Worm (Caenorhabditis elegans) whole organism, L4 larva: Measurements from ENCODE around the gene F53F1.6.
A peak's percentile ranks its signal among the peaks of the same experiment; 100 is the strongest.

Experiments used
- F37D6.2 ChIP-seq: sonication (generic microtip); optimal IDR thresholded peaks from 2 replicates; lab custom pipeline; 2016; ENCODE audit warnings: mild to moderate bottlenecking, missing genetic modification characterization, missing compliant biosample characterization
- F44E2.7 ChIP-seq: fragments of 200-800 bp; sonication (Bioruptor generic); IDR thresholded peaks from 2 replicates; pipeline ENCODE4 v2.1.2; 2022; ENCODE audit warnings: missing genetic modification characterization, missing compliant biosample characterization
- F49E8.2 ChIP-seq: sonication (generic microtip); optimal IDR thresholded peaks from 2 replicates; lab custom pipeline; 2016; ENCODE audit warnings: missing compliant biosample characterization, mild to moderate bottlenecking, missing genetic modification characterization, borderline replicate concordance
- R02D3.7 ChIP-seq: fragments of 150-350 bp; sonication (generic microtip); optimal IDR thresholded peaks from 3 replicates; lab custom pipeline; 2014; ENCODE audit warnings: missing biosample characterization, missing genetic modification characterization
- T20F7.1 ChIP-seq: fragments of 200-800 bp; sonication (Bioruptor generic); optimal IDR thresholded peaks from 2 replicates; lab custom pipeline; 2018; ENCODE audit warnings: mild to moderate bottlenecking, missing genetic modification characterization, missing compliant biosample characterization
- Y105C5A.15 ChIP-seq: fragments of 200-800 bp; sonication (Bioruptor generic); IDR thresholded peaks from 2 replicates; pipeline ENCODE4 v1.3.6; 2022; ENCODE audit warnings: missing genetic modification characterization, missing compliant biosample characterization
- Y48G9A.11 ChIP-seq: fragments of 200-800 bp; sonication (Bioruptor generic); IDR thresholded peaks from 2 replicates; pipeline ENCODE4 v1.3.6; 2022; ENCODE audit warnings: missing genetic modification reagents, missing genetic modification characterization, missing compliant biosample characterization
- aha-1 ChIP-seq: fragments of 150-350 bp; peaks from one replicate; lab custom pipeline; 2014; ENCODE audit warnings: missing biosample characterization, missing genetic modification characterization
- arid-1 ChIP-seq: fragments of 200-800 bp; sonication (Bioruptor generic); conservative IDR thresholded peaks from 2 replicates; pipeline ENCODE4 v1.3.6; 2022; ENCODE audit warnings: missing genetic modification reagents, missing genetic modification characterization, missing compliant biosample characterization
- ceh-32 ChIP-seq: sonication (generic microtip); optimal IDR thresholded peaks from 2 replicates; lab custom pipeline; 2016; ENCODE audit warnings: mild to moderate bottlenecking, missing genetic modification characterization, missing compliant biosample characterization; ENCODE audit not compliant: poor library complexity
- dmd-6 ChIP-seq: fragments of 200-800 bp; sonication (Bioruptor generic); IDR thresholded peaks from 2 replicates; pipeline ENCODE4 v1.3.6; 2022; ENCODE audit warnings: missing genetic modification reagents, missing genetic modification characterization, missing compliant biosample characterization
- dmd-8 ChIP-seq: fragments of 200-800 bp; sonication (Bioruptor generic); IDR thresholded peaks from 2 replicates; pipeline ENCODE4 v1.3.6; 2022; ENCODE audit warnings: missing genetic modification characterization, missing compliant biosample characterization
- duxl-1 ChIP-seq: sonication (generic microtip); optimal IDR thresholded peaks from 2 replicates; lab custom pipeline; 2016; ENCODE audit warnings: mild to moderate bottlenecking, missing genetic modification characterization, moderate library complexity, missing compliant biosample characterization; ENCODE audit not compliant: poor library complexity
- dve-1 ChIP-seq: sonication (generic microtip); optimal IDR thresholded peaks from 2 replicates; lab custom pipeline; 2017; ENCODE audit warnings: antibody characterized with exemption, mild to moderate bottlenecking, missing genetic modification characterization, missing compliant biosample characterization; ENCODE audit not compliant: insufficient read depth
- egl-27 ChIP-seq: sonication (generic microtip); optimal IDR thresholded peaks from 3 replicates; lab custom pipeline; 2017; ENCODE audit warnings: missing biosample characterization, missing genetic modification reagents, missing genetic modification characterization
- hlh-11 ChIP-seq: fragments of 200-800 bp; sonication (Bioruptor generic); optimal IDR thresholded peaks from 2 replicates; lab custom pipeline; 2018; ENCODE audit warnings: mild to moderate bottlenecking, missing genetic modification characterization, missing compliant biosample characterization
- hlh-30 ChIP-seq: sonication (generic microtip); optimal IDR thresholded peaks from 2 replicates; lab custom pipeline; 2017; ENCODE audit warnings: antibody characterized with exemption, mild to moderate bottlenecking, missing genetic modification characterization, missing compliant biosample characterization; ENCODE audit not compliant: insufficient read depth
- lim-7 ChIP-seq: fragments of 200-800 bp; sonication (Bioruptor generic); IDR thresholded peaks from 2 replicates; pipeline ENCODE4 v1.3.6; 2022; ENCODE audit warnings: missing genetic modification characterization, missing compliant biosample characterization
- lir-3 ChIP-seq: sonication (generic microtip); optimal IDR thresholded peaks from 2 replicates; lab custom pipeline; 2016; ENCODE audit warnings: mild to moderate bottlenecking, missing genetic modification characterization, missing compliant biosample characterization
- lsy-2 ChIP-seq, 2 experiments: fragments of 150-350 bp in 1 of 2; sonication (generic microtip) in 1 of 2; optimal IDR thresholded peaks; 2 replicates each; lab custom pipeline; 2014 to 2017; ENCODE audit warnings: missing biosample characterization in 2 of 2, missing genetic modification characterization in 2 of 2
- mep-1 ChIP-seq: fragments of 150-350 bp; sonication (generic microtip); optimal IDR thresholded peaks from 3 replicates; lab custom pipeline; 2014; ENCODE audit warnings: missing biosample characterization, missing genetic modification characterization
- mes-2 ChIP-seq: sonication (generic microtip); optimal IDR thresholded peaks from 2 replicates; lab custom pipeline; 2016; ENCODE audit warnings: missing genotype, mild to moderate bottlenecking, missing genetic modification characterization, missing compliant biosample characterization; ENCODE audit not compliant: poor library complexity, severe bottlenecking
- mxl-2 ChIP-seq: fragments of 200-800 bp; sonication (Bioruptor generic); conservative IDR thresholded peaks from 2 replicates; pipeline ENCODE4 v1.3.6; 2022; ENCODE audit warnings: missing genetic modification reagents, missing genetic modification characterization, missing compliant biosample characterization
- nhr-11 ChIP-seq: fragments of 150-350 bp; optimal IDR thresholded peaks from 2 replicates; lab custom pipeline; 2014; ENCODE audit warnings: missing biosample characterization, missing genetic modification characterization
- nhr-28 ChIP-seq: fragments of 150-350 bp; optimal IDR thresholded peaks from 2 replicates; lab custom pipeline; 2014; ENCODE audit warnings: missing biosample characterization, missing genetic modification characterization
- nhr-42 ChIP-seq: fragments of 200-800 bp; sonication (Bioruptor generic); IDR thresholded peaks from 2 replicates; pipeline ENCODE4 v1.3.6; 2022; ENCODE audit warnings: missing genetic modification characterization, missing compliant biosample characterization
- nhr-77 ChIP-seq: fragments of 150-350 bp; optimal IDR thresholded peaks from 2 replicates; lab custom pipeline; 2014; ENCODE audit warnings: missing biosample characterization, missing genetic modification characterization
- pha-4 ChIP-seq, 2 experiments: fragments of 150-350 bp in 1 of 2; fragments of 200-800 bp in 1 of 2; sonication (Bioruptor generic) in 1 of 2; IDR thresholded peaks in 1 of 2; optimal IDR thresholded peaks in 1 of 2; 2 replicates each; pipeline versions ENCODE4 v1.3.6 to Lab custom; 2014 to 2022; ENCODE audit warnings: missing genetic modification characterization in 2 of 2, missing genetic modification reagents in 2 of 2, missing biosample characterization in 1 of 2, missing compliant biosample characterization in 1 of 2
- pqm-1 ChIP-seq: sonication (generic microtip); optimal IDR thresholded peaks from 2 replicates; lab custom pipeline; 2017; ENCODE audit warnings: missing biosample characterization, missing genetic modification characterization
- skn-1 ChIP-seq: fragments of 150-350 bp; optimal IDR thresholded peaks from 2 replicates; lab custom pipeline; 2014; ENCODE audit warnings: missing biosample characterization, missing genetic modification characterization
- spr-1 ChIP-seq: sonication (generic microtip); optimal IDR thresholded peaks from 2 replicates; lab custom pipeline; 2016; ENCODE audit warnings: mild to moderate bottlenecking, missing genetic modification characterization, missing compliant biosample characterization
- zfp-3 ChIP-seq: fragments of 200-800 bp; sonication (Bioruptor generic); conservative IDR thresholded peaks from 2 replicates; pipeline ENCODE4 v1.3.6; 2022; ENCODE audit warnings: missing genetic modification reagents, missing genetic modification characterization, missing compliant biosample characterization

The F53F1.6 gene

ce11 chrV:13409089-13409488 lies 8.3 kb downstream of the F53F1.6 start (continued):
- TF ChIP-seq F37D6.2 (tag; lab: Kevin White, UChicago) = no peak
- TF ChIP-seq aha-1 (tag; lab: Kevin White, UChicago) = peak; percentile 70
- peak in 1 of 2 experiments; percentile 31 for TF ChIP-seq lsy-2 (tag; optimal IDR thresholded peaks at IDR 0.05; lab: Kevin White, UChicago)

ce11 chrV:13408440-13408839 lies 9.0 kb downstream of the F53F1.6 start:
- TF ChIP-seq lim-7 (GFP tag; lab: Robert Waterston, UW) (no peak), aha-1 (tag; lab: Kevin White, UChicago) (peak; percentile 94), egl-27 (tag; lab: Kevin White, UChicago) (no peak), R02D3.7 (tag; lab: Kevin White, UChicago) (no peak), spr-1 (tag; lab: Kevin White, UChicago) (no peak), F44E2.7 (GFP tag; lab: Robert Waterston, UW) (no peak), nhr-11 (tag; lab: Kevin White, UChicago) (no peak), arid-1 (GFP tag; lab: Robert Waterston, UW) (no peak), duxl-1 (tag; lab: Kevin White, UChicago) (peak; percentile 1), lir-3 (tag; lab: Kevin White, UChicago) (no peak), nhr-77 (tag; lab: Kevin White, UChicago) (no peak)

ce11 chrV:13407913-13408312 lies 9.5 kb downstream of the F53F1.6 start, which contains the start of gene F53F1.3:
TSS of gene F53F1.3 (plus strand) at chrV:13408242.
- TF ChIP-seq dmd-8 (GFP tag; lab: Robert Waterston, UW) (no peak), hlh-30 (tag; lab: Kevin White, UChicago) (peak; percentile 21), aha-1 (tag; lab: Kevin White, UChicago) (no peak), pha-4 (GFP tag; IDR thresholded peaks at IDR 0.05; lab: Robert Waterston, UW) (no peak), pha-4 (tag; optimal IDR thresholded peaks at IDR 0.05; lab: Kevin White, UChicago) (no peak), nhr-42 (GFP tag; lab: Robert Waterston, UW) (no peak), pqm-1 (tag; lab: Kevin White, UChicago) (peak; percentile 41), F49E8.2 (no peak), mxl-2 (GFP tag; lab: Robert Waterston, UW) (no peak), dmd-6 (GFP tag; lab: Robert Waterston, UW) (no peak; the same call in 1 of the 2 replicates), mes-2 (no peak), T20F7.1 (peak; percentile 22), egl-27 (tag; lab: Kevin White, UChicago) (no peak), dve-1 (tag; lab: Kevin White, UChicago) (peak; percentile 7), lim-7 (GFP tag; lab: Robert Waterston, UW) (no peak), mep-1 (tag; lab: Kevin White, UChicago) (no peak), ceh-32 (tag; lab: Kevin White, UChicago) (no peak), hlh-11 (tag; lab: Kevin White, UChicago) (peak; percentile 25), zfp-3 (GFP tag; lab: Robert Waterston, UW) (no peak)

- TF ChIP-seq aha-1 (tag; lab: Kevin White, UChicago) (peak; percentile 91), skn-1 (tag; lab: Kevin White, UChicago) (no peak), nhr-28 (tag; lab: Kevin White, UChicago) (peak; percentile 11)
Measured at ce11 chrV:13406511-13406910, 10.9 kb downstream of the F53F1.6 start, which contains the start of gene F53F1.2. TSS of gene F53F1.2 (plus strand) at chrV:13406816.

ce11 chrV:13406032-13406431 lies 11.4 kb downstream of the F53F1.6 start, which contains the start of gene cutl-1:
TSS of gene cutl-1 (minus strand) at chrV:13406114.
- peak; percentile 74 for TF ChIP-seq T20F7.1
- peak in 1 of 2 experiments; percentile 15 for TF ChIP-seq lsy-2 (tag; optimal IDR thresholded peaks at IDR 0.05; lab: Kevin White, UChicago)
- no peak for TF ChIP-seq Y105C5A.15 (GFP tag; lab: Robert Waterston, UW)
- peak; percentile 94 for TF ChIP-seq Y48G9A.11 (GFP tag; lab: Robert Waterston, UW)
- TF ChIP-seq, all 104 proteins: peak for 3
